Fruit fly (Drosophila melanogaster) whole organism, embryonic: ENCODE measurements around the gene Rab9D.
A peak's percentile ranks its signal among the peaks of the same experiment; 100 is the strongest.

Source experiments
- ATbp ChIP-seq: fragments of 200-800 bp; sonication (Bioruptor generic); optimal IDR thresholded peaks from 2 replicates; lab custom pipeline; 2017; ENCODE audit warnings: missing biosample characterization, mild to moderate bottlenecking, missing genetic modification characterization, missing genetic modification reagents
- Atf6 ChIP-seq: fragments of 200-800 bp; sonication (Bioruptor generic); IDR thresholded peaks from 2 replicates; pipeline ENCODE4 v1.3.6; 2022; ENCODE audit warnings: missing biosample characterization, missing genetic modification characterization
- BEAF-32 ChIP-seq: fragments of 200-800 bp; sonication (Bioruptor generic); optimal IDR thresholded peaks from 3 replicates; lab custom pipeline; 2017; ENCODE audit warnings: missing biosample characterization, missing genetic modification characterization, mild to moderate bottlenecking, moderate library complexity, missing genetic modification reagents
- CG10979 ChIP-seq: fragments of 200-800 bp; sonication (Bioruptor generic); optimal IDR thresholded peaks from 2 replicates; lab custom pipeline; 2018; ENCODE audit warnings: missing biosample characterization, mild to moderate bottlenecking, missing genetic modification characterization, moderate library complexity
- CG12236 ChIP-seq: fragments of 200-800 bp; sonication (Bioruptor generic); optimal IDR thresholded peaks from 2 replicates; lab custom pipeline; 2016; ENCODE audit warnings: missing biosample characterization, missing genetic modification characterization
- CG12299 ChIP-seq: fragments of 200-800 bp; sonication (Bioruptor generic); optimal IDR thresholded peaks from 2 replicates; lab custom pipeline; 2018; ENCODE audit warnings: missing biosample characterization, mild to moderate bottlenecking, missing genetic modification characterization
- CG14710 ChIP-seq: fragments of 200-800 bp; sonication (Bioruptor generic); optimal IDR thresholded peaks from 3 replicates; lab custom pipeline; 2019; ENCODE audit warnings: missing biosample characterization, mild to moderate bottlenecking, missing genetic modification characterization, moderate library complexity
- CG15479 ChIP-seq: fragments of 200-800 bp; sonication (Bioruptor generic); optimal IDR thresholded peaks from 3 replicates; lab custom pipeline; 2019; ENCODE audit warnings: missing biosample characterization, mild to moderate bottlenecking, missing genetic modification characterization, moderate library complexity
- CG16863 ChIP-seq: fragments of 200-800 bp; sonication (Bioruptor generic); optimal IDR thresholded peaks from 3 replicates; lab custom pipeline; 2016; ENCODE audit warnings: missing biosample characterization, missing genetic modification characterization
- CG2199 ChIP-seq: fragments of 200-800 bp; sonication (Bioruptor generic); IDR thresholded peaks from 3 replicates; pipeline ENCODE4 v1.3.6; 2022; ENCODE audit warnings: missing biosample characterization, missing genetic modification characterization
- CG2712 ChIP-seq: fragments of 200-800 bp; optimal IDR thresholded peaks from 3 replicates; lab custom pipeline; 2019; ENCODE audit warnings: missing biosample characterization, mild to moderate bottlenecking, missing genetic modification characterization, moderate library complexity
- CG30020 ChIP-seq: fragments of 200-800 bp; optimal IDR thresholded peaks from 2 replicates; lab custom pipeline; 2019; ENCODE audit warnings: missing biosample characterization, mild to moderate bottlenecking, missing genetic modification characterization, moderate library complexity
- CG3163 ChIP-seq: fragments of 200-800 bp; sonication (Bioruptor generic); optimal IDR thresholded peaks from 3 replicates; lab custom pipeline; 2016; ENCODE audit warnings: missing biosample characterization, missing genetic modification characterization
- CG3281 ChIP-seq: fragments of 200-800 bp; sonication (Bioruptor generic); optimal IDR thresholded peaks from 3 replicates; lab custom pipeline; 2017; ENCODE audit warnings: missing biosample characterization, mild to moderate bottlenecking, missing genetic modification characterization
- CG4282 ChIP-seq: fragments of 200-800 bp; sonication (Bioruptor generic); optimal IDR thresholded peaks from 2 replicates; lab custom pipeline; 2016; ENCODE audit warnings: missing biosample characterization, missing genetic modification characterization
- CG4360 ChIP-seq: fragments of 200-800 bp; sonication (Bioruptor generic); IDR thresholded peaks from 2 replicates; pipeline ENCODE4 v1.3.6; 2022; ENCODE audit warnings: missing biosample characterization, missing genetic modification characterization
- CG43689 ChIP-seq: fragments of 200-800 bp; sonication (Bioruptor generic); IDR thresholded peaks from 2 replicates; pipeline ENCODE4 v1.3.6; 2022; ENCODE audit warnings: missing biosample characterization, missing genetic modification characterization
- CG7357 ChIP-seq: fragments of 200-800 bp; sonication (Bioruptor generic); IDR thresholded peaks from 3 replicates; pipeline ENCODE4 v1.3.6; 2022; ENCODE audit warnings: missing biosample characterization, missing genetic modification characterization
- CG7963 ChIP-seq: fragments of 200-800 bp; sonication (Bioruptor generic); IDR thresholded peaks from 3 replicates; pipeline ENCODE4 v1.3.6; 2022; ENCODE audit warnings: missing biosample characterization, missing genetic modification characterization; ENCODE audit not compliant: partially characterized antibody
- Camta ChIP-seq: fragments of 200-800 bp; sonication (Bioruptor generic); optimal IDR thresholded peaks from 2 replicates; lab custom pipeline; 2016; ENCODE audit warnings: missing biosample characterization, missing genetic modification characterization
- Fer2 ChIP-seq: fragments of 200-800 bp; sonication (Bioruptor generic); optimal IDR thresholded peaks from 2 replicates; lab custom pipeline; 2018; ENCODE audit warnings: missing biosample characterization, mild to moderate bottlenecking, missing genetic modification characterization, moderate library complexity
- Gug ChIP-seq: fragments of 200-800 bp; sonication (Bioruptor generic); IDR thresholded peaks from 4 replicates; pipeline ENCODE4 v1.3.6; 2022; ENCODE audit warnings: missing biosample characterization, missing genetic modification characterization
- NC2β ChIP-seq: fragments of 200-800 bp; sonication (Bioruptor generic); optimal IDR thresholded peaks from 2 replicates; lab custom pipeline; 2016; ENCODE audit warnings: missing biosample characterization, missing genetic modification characterization
- Nf-YB ChIP-seq: fragments of 200-800 bp; sonication (Bioruptor generic); optimal IDR thresholded peaks from 3 replicates; lab custom pipeline; 2019; ENCODE audit warnings: missing biosample characterization, mild to moderate bottlenecking, missing genetic modification characterization, moderate library complexity
- Nf-YC ChIP-seq: fragments of 200-800 bp; optimal IDR thresholded peaks from 3 replicates; lab custom pipeline; 2019; ENCODE audit warnings: missing biosample characterization, mild to moderate bottlenecking, missing genetic modification characterization, moderate library complexity
- Rx ChIP-seq: fragments of 200-800 bp; sonication (Bioruptor generic); IDR thresholded peaks from 2 replicates; pipeline ENCODE4 v1.3.6; 2022; ENCODE audit warnings: missing biosample characterization, missing genetic modification characterization
- Sin3A ChIP-seq: fragments of >200 bp; optimal IDR thresholded peaks from 2 replicates; lab custom pipeline; 2018
- Six4 ChIP-seq: fragments of 200-800 bp; sonication (Bioruptor generic); optimal IDR thresholded peaks from 2 replicates; lab custom pipeline; 2016; ENCODE audit warnings: missing biosample characterization, missing genetic modification characterization
- Sox100B ChIP-seq: fragments of 200-800 bp; sonication (Bioruptor generic); optimal IDR thresholded peaks from 3 replicates; lab custom pipeline; 2018; ENCODE audit warnings: missing biosample characterization, mild to moderate bottlenecking, missing genetic modification characterization
- Trl ChIP-seq, 3 experiments: fragments of >200 bp in 2 of 3; fragments of 200-800 bp in 1 of 3; sonication (Bioruptor generic) in 1 of 3; optimal IDR thresholded peaks; 2 replicates in 1 of 3; 3 replicates in 2 of 3; lab custom pipeline; 2016 to 2017; ENCODE audit warnings: missing biosample characterization in 1 of 3, missing genetic modification characterization in 1 of 3
- YL-1 ChIP-seq: fragments of 200-800 bp; sonication (Bioruptor generic); optimal IDR thresholded peaks from 3 replicates; lab custom pipeline; 2017; ENCODE audit warnings: missing biosample characterization, mild to moderate bottlenecking, missing genetic modification characterization
- amos ChIP-seq: fragments of 200-800 bp; sonication (Bioruptor generic); IDR thresholded peaks from 2 replicates; pipeline ENCODE4 v1.3.6; 2022; ENCODE audit warnings: missing biosample characterization, missing genetic modification characterization; ENCODE audit not compliant: partially characterized antibody
- aop ChIP-seq: fragments of 200-800 bp; sonication (Bioruptor generic); IDR thresholded peaks from 2 replicates; pipeline ENCODE4 v1.3.6; 2022; ENCODE audit warnings: missing biosample characterization, missing genetic modification characterization
- ato ChIP-seq: fragments of 200-800 bp; sonication (Bioruptor generic); IDR thresholded peaks from 2 replicates; pipeline ENCODE4 v1.3.6; 2022; ENCODE audit warnings: missing biosample characterization, missing genetic modification characterization; ENCODE audit not compliant: partially characterized antibody
- ci ChIP-seq: fragments of 200-800 bp; sonication (Bioruptor generic); IDR thresholded peaks from 3 replicates; pipeline ENCODE4 v1.3.6; 2022; ENCODE audit warnings: missing biosample characterization, missing genetic modification characterization
- esg ChIP-seq: fragments of 200-800 bp; sonication (Bioruptor generic); conservative IDR thresholded peaks from 2 replicates; pipeline ENCODE4 v1.3.6; 2022; ENCODE audit warnings: missing biosample characterization, missing genetic modification characterization
- fd102C ChIP-seq: fragments of 200-800 bp; sonication (Bioruptor generic); optimal IDR thresholded peaks from 2 replicates; lab custom pipeline; 2018; ENCODE audit warnings: missing biosample characterization, mild to moderate bottlenecking, missing genetic modification characterization, moderate library complexity
- ftz-f1 ChIP-seq: fragments of 200-800 bp; sonication (Bioruptor generic); optimal IDR thresholded peaks from 2 replicates; lab custom pipeline; 2016; ENCODE audit warnings: missing biosample characterization, missing genetic modification characterization
- hkb ChIP-seq, 2 experiments: fragments of 200-800 bp in 1 of 2; fragments of >200 bp in 1 of 2; sonication (Bioruptor generic) in 1 of 2; IDR thresholded peaks in 1 of 2; optimal IDR thresholded peaks in 1 of 2; 2 replicates each; pipeline versions ENCODE4 v1.3.6 to Lab custom; 2017 to 2022; ENCODE audit warnings: missing biosample characterization in 1 of 2, missing genetic modification characterization in 1 of 2
- klu ChIP-seq: fragments of 200-800 bp; sonication (Bioruptor generic); IDR thresholded peaks from 2 replicates; pipeline ENCODE4 v1.3.6; 2022; ENCODE audit warnings: missing biosample characterization, missing genetic modification characterization
- lov ChIP-seq, 2 experiments: fragments of 200-800 bp in 1 of 2; fragments of >200 bp in 1 of 2; sonication (Bioruptor generic) in 1 of 2; IDR thresholded peaks in 1 of 2; optimal IDR thresholded peaks in 1 of 2; 2 replicates in 1 of 2; 3 replicates in 1 of 2; pipeline versions ENCODE4 v1.3.6 to Lab custom; 2017 to 2022; ENCODE audit warnings: missing biosample characterization in 1 of 2, missing genetic modification characterization in 1 of 2
- nau ChIP-seq: fragments of 200-800 bp; sonication (Bioruptor generic); optimal IDR thresholded peaks from 3 replicates; lab custom pipeline; 2017; ENCODE audit warnings: missing biosample characterization, mild to moderate bottlenecking, missing genetic modification characterization, missing genetic modification reagents
- org-1 ChIP-seq: fragments of 200-800 bp; sonication (Bioruptor generic); optimal IDR thresholded peaks from 2 replicates; lab custom pipeline; 2017; ENCODE audit warnings: missing biosample characterization, missing genetic modification characterization
- pb ChIP-seq: fragments of 200-800 bp; sonication (Bioruptor generic); optimal IDR thresholded peaks from 3 replicates; lab custom pipeline; 2016; ENCODE audit warnings: missing biosample characterization, missing genetic modification characterization
- pho ChIP-seq: fragments of 200-800 bp; sonication (Bioruptor generic); optimal IDR thresholded peaks from 2 replicates; lab custom pipeline; 2016; ENCODE audit warnings: missing biosample characterization, missing genetic modification characterization
- ro ChIP-seq: fragments of 200-800 bp; sonication (Bioruptor generic); IDR thresholded peaks from 2 replicates; pipeline ENCODE4 v1.3.6; 2022; ENCODE audit warnings: missing biosample characterization, missing genetic modification characterization
- row ChIP-seq: fragments of 200-800 bp; sonication (Bioruptor generic); IDR thresholded peaks from 3 replicates; pipeline ENCODE4 v1.3.6; 2022; ENCODE audit warnings: missing biosample characterization, missing genetic modification characterization
- vvl ChIP-seq: fragments of 200-800 bp; sonication (Bioruptor generic); IDR thresholded peaks from 2 replicates; pipeline ENCODE4 v1.3.6; 2022; ENCODE audit warnings: missing biosample characterization, missing genetic modification characterization
- wdn ChIP-seq: fragments of 200-800 bp; sonication (Bioruptor generic); IDR thresholded peaks from 2 replicates; pipeline ENCODE4 v1.3.6; 2022; ENCODE audit warnings: missing biosample characterization, missing genetic modification characterization

Gene Rab9D

DNA sequence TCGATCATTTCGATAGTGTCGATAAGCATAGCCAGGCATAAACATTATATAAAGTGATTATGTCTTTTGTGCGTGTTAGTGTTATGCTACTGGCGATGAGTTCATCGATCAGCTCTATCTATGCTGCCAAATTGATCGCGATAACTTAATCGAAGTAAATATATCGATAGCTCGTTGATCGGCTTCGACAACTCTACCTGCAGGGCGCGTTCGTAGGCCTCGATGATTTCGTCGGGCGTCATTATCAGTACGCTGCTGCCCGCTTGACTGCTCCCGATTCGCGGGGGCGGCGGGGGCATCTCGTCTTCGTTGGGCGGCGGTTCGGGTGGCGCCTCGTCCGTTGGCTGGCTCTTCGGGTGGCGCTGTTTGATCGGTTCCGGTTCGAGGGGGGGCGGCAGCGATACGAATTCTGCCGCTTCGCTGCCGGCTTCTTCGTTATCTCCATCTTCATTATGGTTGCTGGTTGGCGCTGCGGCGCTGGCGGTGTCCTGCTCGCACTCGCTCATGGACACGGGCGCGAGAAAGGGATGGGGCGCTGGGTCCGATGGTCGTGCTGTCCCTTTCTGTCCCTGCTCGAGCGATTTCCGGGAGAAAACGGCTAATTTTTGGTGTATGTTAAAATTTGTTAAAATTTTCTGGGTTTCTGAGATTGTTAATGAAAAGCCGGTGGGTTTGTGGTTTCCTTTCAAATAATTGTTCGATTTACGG lies 13.3 kb downstream of the Rab9D start, which contains the start of gene CG1628 (continued):
- no peak for TF ChIP-seq YL-1 (GFP tag; lab: Kevin White, UChicago)
- TF ChIP-seq CG3163 (GFP tag; lab: Kevin White, UChicago), result no peak
- TF ChIP-seq Trl (optimal IDR thresholded peaks at IDR 0.05; lab: Kevin White, UChicago), result no peak
- TF ChIP-seq Trl (GFP tag; optimal IDR thresholded peaks at IDR 0.05; lab: Kevin White, UChicago), result no peak
- TF ChIP-seq CG10979, result no peak
- no peak for TF ChIP-seq nau (GFP tag; lab: Kevin White, UChicago)
- TF ChIP-seq vvl (GFP tag; lab: Robert Waterston, UW), result peak; percentile 69
- no peak for TF ChIP-seq Rx (GFP tag; lab: Robert Waterston, UW)
- TF ChIP-seq CG12236 (GFP tag; lab: Kevin White, UChicago), result no peak
- peak; percentile 79 for TF ChIP-seq Nf-YC (tag; lab: Kevin White, UChicago)
- TF ChIP-seq Camta (GFP tag; lab: Kevin White, UChicago), result no peak
- TF ChIP-seq CG4360 (GFP tag; lab: Robert Waterston, UW), result no peak
- TF ChIP-seq row (GFP tag; lab: Robert Waterston, UW), result no peak; the same call in 2 of the 3 replicates
- peak; percentile 7 for TF ChIP-seq org-1 (GFP tag; lab: Kevin White, UChicago)
- no peak for TF ChIP-seq lov (optimal IDR thresholded peaks at IDR 0.05; lab: Kevin White, UChicago)
- 0 out of 3 replicates have a peak, but pooled peaks have one; percentile 56 for TF ChIP-seq lov (GFP tag; IDR thresholded peaks at IDR 0.05; lab: Robert Waterston, UW)
- TF ChIP-seq Gug (GFP tag; lab: Robert Waterston, UW), result no peak
- no peak for TF ChIP-seq CG12299 (tag; lab: Kevin White, UChicago)
- no peak for TF ChIP-seq CG7963 (GFP tag; lab: Robert Waterston, UW)
- TF ChIP-seq CG14710 (tag; lab: Kevin White, UChicago), result peak; percentile 31
- no peak for TF ChIP-seq ATbp (GFP tag; lab: Kevin White, UChicago)
- TF ChIP-seq BEAF-32 (GFP tag; lab: Kevin White, UChicago), result peak; percentile 62
- no peak for TF ChIP-seq Six4 (GFP tag; lab: Kevin White, UChicago)
- peak; percentile 4 for TF ChIP-seq pho (GFP tag; lab: Kevin White, UChicago)
- TF ChIP-seq Atf6 (GFP tag; lab: Robert Waterston, UW), result 0 out of 2 replicates have a peak, but pooled peaks have one; percentile 48
- peak; percentile 87 for TF ChIP-seq klu
- TF ChIP-seq NC2β (GFP tag; lab: Kevin White, UChicago), result no peak
- TF ChIP-seq ro (GFP tag; lab: Robert Waterston, UW), result no peak
- TF ChIP-seq Sox100B, result no peak
- peak; percentile 35; the same call in 1 of the 2 replicates for TF ChIP-seq ato (GFP tag; lab: Robert Waterston, UW)
- TF ChIP-seq hkb (optimal IDR thresholded peaks at IDR 0.05; lab: Kevin White, UChicago), result no peak
- peak; percentile 49 for TF ChIP-seq hkb (GFP tag; IDR thresholded peaks at IDR 0.05; lab: Robert Waterston, UW)
- TF ChIP-seq ci (GFP tag; lab: Robert Waterston, UW), result peak; percentile 79
- TF ChIP-seq CG43689, result no peak
- TF ChIP-seq ftz-f1 (GFP tag; lab: Kevin White, UChicago), result peak; percentile 80
- TF ChIP-seq CG7357 (GFP tag; lab: Robert Waterston, UW), result no peak
- no peak for TF ChIP-seq pb (GFP tag; lab: Kevin White, UChicago)
- peak; percentile 27; the same call in 1 of the 2 replicates for TF ChIP-seq amos (GFP tag; lab: Robert Waterston, UW)
- peak; percentile 80 for TF ChIP-seq Nf-YB (GFP tag; lab: Kevin White, UChicago)
- TF ChIP-seq CG30020 (tag; lab: Kevin White, UChicago), result no peak
- no peak for TF ChIP-seq fd102C (GFP tag; lab: Kevin White, UChicago)
- TF ChIP-seq CG2712 (tag; lab: Kevin White, UChicago), result peak; percentile 18
- no peak for TF ChIP-seq CG4282 (GFP tag; lab: Kevin White, UChicago)
- no peak for TF ChIP-seq CG15479 (GFP tag; lab: Kevin White, UChicago)
- TF ChIP-seq esg, result no peak
- 0 out of 3 replicates have a peak, but pooled peaks have one; percentile 66 for TF ChIP-seq CG2199 (GFP tag; lab: Robert Waterston, UW)
- peak; percentile 92 for TF ChIP-seq aop
- TF ChIP-seq wdn (GFP tag; lab: Robert Waterston, UW), result peak; percentile 32; the same call in 1 of the 2 replicates
- TF ChIP-seq CG16863 (GFP tag; lab: Kevin White, UChicago), result no peak
- no peak for TF ChIP-seq Sin3A (lab: Kevin White, UChicago)
- TF ChIP-seq CG3281, result no peak
- no peak for TF ChIP-seq Fer2 (tag; lab: Kevin White, UChicago)
